Fruit fly (Drosophila melanogaster): ENCODE measurements around the gene CG14877.

DNA sequence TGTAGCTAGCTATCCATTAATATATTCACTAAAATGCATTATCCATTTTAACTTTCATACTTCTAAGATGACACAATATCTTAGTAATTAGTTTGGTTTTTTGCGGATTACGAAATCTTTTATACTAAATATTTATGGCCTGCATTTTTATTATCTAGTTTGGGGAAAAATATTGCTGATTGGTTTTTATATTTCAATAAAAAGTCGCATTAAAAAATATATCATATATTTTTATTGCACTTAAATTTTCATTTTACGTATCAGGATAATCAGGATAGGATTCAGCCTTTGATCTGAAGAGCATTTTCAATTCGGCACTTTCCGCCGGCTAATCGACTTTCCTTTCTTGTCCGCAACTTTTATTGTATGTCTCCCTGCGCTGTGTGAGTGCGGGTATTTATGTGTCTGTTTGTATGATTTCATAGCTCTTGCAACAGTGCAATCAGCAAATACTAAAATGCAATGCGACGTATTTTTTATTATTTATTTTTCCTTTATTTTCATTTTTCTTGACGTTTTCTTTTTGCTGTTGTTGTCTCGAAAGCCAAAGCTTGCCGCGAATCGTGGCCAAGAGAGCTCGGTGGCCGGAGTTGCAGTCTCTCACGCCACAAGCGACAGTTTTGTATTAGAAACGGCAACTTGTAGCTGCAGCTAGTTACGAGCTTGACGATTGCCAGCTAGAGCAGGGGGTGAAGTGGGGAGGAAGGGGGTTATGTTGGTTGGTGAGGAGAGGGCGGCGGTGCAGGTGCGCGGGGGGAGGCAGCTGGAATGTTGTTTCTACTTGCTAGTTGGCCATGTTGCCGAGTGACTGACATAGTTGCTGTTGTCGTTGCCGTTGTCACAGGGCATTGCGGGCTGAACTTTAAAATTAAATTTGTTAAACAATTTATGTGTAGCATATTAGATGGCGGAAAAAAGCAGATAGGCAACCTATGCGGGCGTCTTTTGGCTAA is 27.0 kb upstream of the CG14877 start:
- TF ChIP-seq CTCF (optimal IDR thresholded peaks at IDR 0.05) (no peak), CG8478 (optimal IDR thresholded peaks at IDR 0.05) (no peak)

All from S2 (cell line).